Fruit fly (Drosophila melanogaster) whole organism, embryonic: ENCODE measurements around the gene EndoGI.

Experiments
- ATbp ChIP-seq: fragments of 200-800 bp; sonication (Bioruptor generic); optimal IDR thresholded peaks from 2 replicates; lab custom pipeline; 2017; ENCODE audit warnings: missing biosample characterization, mild to moderate bottlenecking, missing genetic modification characterization, missing genetic modification reagents
- Asciz ChIP-seq: fragments of 200-800 bp; sonication (Bioruptor generic); optimal IDR thresholded peaks from 2 replicates; lab custom pipeline; 2017; ENCODE audit warnings: missing biosample characterization, mild to moderate bottlenecking, missing genetic modification characterization, missing genetic modification reagents
- Bteb2 ChIP-seq: fragments of 200-800 bp; sonication (Bioruptor generic); optimal IDR thresholded peaks from 2 replicates; lab custom pipeline; 2016; ENCODE audit warnings: missing biosample characterization, missing genetic modification characterization
- CG1024 ChIP-seq: fragments of 200-800 bp; sonication (Bioruptor generic); IDR thresholded peaks from 2 replicates; pipeline ENCODE4 v1.3.6; 2022; ENCODE audit warnings: missing biosample characterization, missing genetic modification characterization
- CG11695 ChIP-seq: fragments of 200-800 bp; sonication (Bioruptor generic); IDR thresholded peaks from 3 replicates; pipeline ENCODE4 v1.3.6; 2022; ENCODE audit warnings: missing biosample characterization, missing genetic modification characterization
- CG12104 ChIP-seq: fragments of 200-800 bp; sonication (Bioruptor generic); optimal IDR thresholded peaks from 3 replicates; lab custom pipeline; 2016; ENCODE audit warnings: missing biosample characterization, missing genetic modification characterization
- CG1233 ChIP-seq: fragments of 200-800 bp; sonication (Bioruptor generic); optimal IDR thresholded peaks from 4 replicates; lab custom pipeline; 2018; ENCODE audit warnings: missing biosample characterization, mild to moderate bottlenecking, missing genetic modification characterization
- CG14050 ChIP-seq: fragments of 200-800 bp; sonication (Bioruptor generic); IDR thresholded peaks from 3 replicates; pipeline ENCODE4 v1.3.6; 2022; ENCODE audit warnings: missing biosample characterization, missing genetic modification characterization
- CG14710 ChIP-seq: fragments of 200-800 bp; sonication (Bioruptor generic); optimal IDR thresholded peaks from 3 replicates; lab custom pipeline; 2019; ENCODE audit warnings: missing biosample characterization, mild to moderate bottlenecking, missing genetic modification characterization, moderate library complexity
- CG15514 ChIP-seq: fragments of 200-800 bp; sonication (Bioruptor generic); optimal IDR thresholded peaks from 3 replicates; lab custom pipeline; 2017; ENCODE audit warnings: missing biosample characterization, missing genetic modification characterization, mild to moderate bottlenecking, moderate library complexity, missing genetic modification reagents
- CG15601 ChIP-seq: fragments of 200-800 bp; sonication (Bioruptor generic); optimal IDR thresholded peaks from 3 replicates; lab custom pipeline; 2019; ENCODE audit warnings: missing biosample characterization, mild to moderate bottlenecking, missing genetic modification characterization, moderate library complexity
- CG1602 ChIP-seq: fragments of 200-800 bp; sonication (Bioruptor generic); optimal IDR thresholded peaks from 3 replicates; lab custom pipeline; 2016; ENCODE audit warnings: missing biosample characterization, missing genetic modification characterization
- CG16863 ChIP-seq: fragments of 200-800 bp; sonication (Bioruptor generic); optimal IDR thresholded peaks from 3 replicates; lab custom pipeline; 2016; ENCODE audit warnings: missing biosample characterization, missing genetic modification characterization
- CG17912 ChIP-seq: fragments of 200-800 bp; sonication (Bioruptor generic); optimal IDR thresholded peaks from 2 replicates; lab custom pipeline; 2018; ENCODE audit warnings: missing biosample characterization, mild to moderate bottlenecking, missing genetic modification characterization
- CG18619 ChIP-seq: fragments of 200-800 bp; sonication (Bioruptor generic); optimal IDR thresholded peaks from 3 replicates; lab custom pipeline; 2017; ENCODE audit warnings: missing biosample characterization, mild to moderate bottlenecking, missing genetic modification characterization
- CG34224 ChIP-seq: fragments of 200-800 bp; sonication (Bioruptor generic); IDR thresholded peaks from 3 replicates; pipeline ENCODE4 v1.3.6; 2022; ENCODE audit warnings: missing biosample characterization, missing genetic modification characterization; ENCODE audit not compliant: partially characterized antibody
- CG4707 ChIP-seq: fragments of 200-800 bp; sonication (Bioruptor generic); optimal IDR thresholded peaks from 2 replicates; lab custom pipeline; 2018; ENCODE audit warnings: missing biosample characterization, mild to moderate bottlenecking, missing genetic modification characterization, moderate library complexity
- CG4730 ChIP-seq: fragments of 200-800 bp; sonication (Bioruptor generic); IDR thresholded peaks from 2 replicates; pipeline ENCODE4 v1.3.6; 2022; ENCODE audit warnings: missing biosample characterization, missing genetic modification characterization
- CG6254 ChIP-seq: fragments of 200-800 bp; sonication (Bioruptor generic); optimal IDR thresholded peaks from 3 replicates; lab custom pipeline; 2017; ENCODE audit warnings: mild to moderate bottlenecking, missing biosample characterization, missing genetic modification reagents, missing genetic modification characterization
- CG7963 ChIP-seq: fragments of 200-800 bp; sonication (Bioruptor generic); IDR thresholded peaks from 3 replicates; pipeline ENCODE4 v1.3.6; 2022; ENCODE audit warnings: missing biosample characterization, missing genetic modification characterization; ENCODE audit not compliant: partially characterized antibody
- CG7987 ChIP-seq: fragments of 200-800 bp; sonication (Bioruptor generic); optimal IDR thresholded peaks from 2 replicates; lab custom pipeline; 2018; ENCODE audit warnings: missing biosample characterization, mild to moderate bottlenecking, missing genetic modification characterization, moderate library complexity
- CG8924 ChIP-seq: fragments of 200-800 bp; optimal IDR thresholded peaks from 3 replicates; lab custom pipeline; 2019; ENCODE audit warnings: missing biosample characterization, mild to moderate bottlenecking, missing genetic modification characterization, moderate library complexity
- CTCF ChIP-seq: fragments of 200-800 bp; sonication (Bioruptor generic); optimal IDR thresholded peaks from 2 replicates; lab custom pipeline; 2017; ENCODE audit warnings: missing biosample characterization, mild to moderate bottlenecking, missing genetic modification characterization, moderate library complexity
- Dll ChIP-seq: fragments of 200-800 bp; sonication (Bioruptor generic); IDR thresholded peaks from 4 replicates; pipeline ENCODE4 v1.3.6; 2022; ENCODE audit warnings: missing biosample characterization, missing genetic modification characterization; ENCODE audit not compliant: partially characterized antibody
- E2f2 ChIP-seq: fragments of 200-800 bp; sonication (Bioruptor generic); IDR thresholded peaks from 2 replicates; pipeline ENCODE4 v1.3.6; 2022; ENCODE audit warnings: missing biosample characterization, missing genetic modification characterization
- Fer1 ChIP-seq: fragments of 200-800 bp; sonication (Bioruptor generic); optimal IDR thresholded peaks from 2 replicates; lab custom pipeline; 2017; ENCODE audit warnings: missing biosample characterization, mild to moderate bottlenecking, missing genetic modification characterization
- HHEX ChIP-seq: fragments of 200-800 bp; sonication (Bioruptor generic); optimal IDR thresholded peaks from 3 replicates; lab custom pipeline; 2017; ENCODE audit warnings: missing biosample characterization, mild to moderate bottlenecking, missing genetic modification characterization, missing genetic modification reagents
- Hand ChIP-seq: fragments of 200-800 bp; sonication (Bioruptor generic); optimal IDR thresholded peaks from 2 replicates; lab custom pipeline; 2017; ENCODE audit warnings: mild to moderate bottlenecking, missing biosample characterization, missing genetic modification reagents, missing genetic modification characterization
- HmgD ChIP-seq: fragments of 200-800 bp; sonication (Bioruptor generic); optimal IDR thresholded peaks from 3 replicates; lab custom pipeline; 2016; ENCODE audit warnings: missing biosample characterization, missing genetic modification characterization
- Myb ChIP-seq: fragments of 200-800 bp; sonication (Bioruptor generic); optimal IDR thresholded peaks from 2 replicates; lab custom pipeline; 2016; ENCODE audit warnings: missing biosample characterization, missing genetic modification characterization
- Opbp ChIP-seq: fragments of 200-800 bp; sonication (Bioruptor generic); IDR thresholded peaks from 3 replicates; pipeline ENCODE4 v1.3.6; 2022; ENCODE audit warnings: missing biosample characterization, missing genetic modification characterization; ENCODE audit not compliant: partially characterized antibody
- Optix ChIP-seq: fragments of 200-800 bp; sonication (Bioruptor generic); IDR thresholded peaks from 3 replicates; pipeline ENCODE4 v1.3.6; 2022; ENCODE audit warnings: missing biosample characterization, missing genetic modification characterization
- Poxn ChIP-seq: fragments of 200-800 bp; sonication (Bioruptor generic); IDR thresholded peaks from 2 replicates; pipeline ENCODE4 v1.3.6; 2022; ENCODE audit warnings: missing biosample characterization, missing genetic modification characterization
- Six4 ChIP-seq: fragments of 200-800 bp; sonication (Bioruptor generic); optimal IDR thresholded peaks from 2 replicates; lab custom pipeline; 2016; ENCODE audit warnings: missing biosample characterization, missing genetic modification characterization
- Sox100B ChIP-seq: fragments of 200-800 bp; sonication (Bioruptor generic); optimal IDR thresholded peaks from 3 replicates; lab custom pipeline; 2018; ENCODE audit warnings: missing biosample characterization, mild to moderate bottlenecking, missing genetic modification characterization
- amos ChIP-seq: fragments of 200-800 bp; sonication (Bioruptor generic); IDR thresholded peaks from 2 replicates; pipeline ENCODE4 v1.3.6; 2022; ENCODE audit warnings: missing biosample characterization, missing genetic modification characterization; ENCODE audit not compliant: partially characterized antibody
- cato ChIP-seq: fragments of 200-800 bp; sonication (Bioruptor generic); optimal IDR thresholded peaks from 2 replicates; lab custom pipeline; 2016; ENCODE audit warnings: missing biosample characterization, missing genetic modification characterization, borderline replicate concordance
- crp ChIP-seq, 2 experiments: fragments of 200-800 bp; sonication (Bioruptor generic); optimal IDR thresholded peaks; 2 replicates in 1 of 2; 3 replicates in 1 of 2; lab custom pipeline; 2017; ENCODE audit warnings: missing biosample characterization in 2 of 2, missing genetic modification characterization in 2 of 2, mild to moderate bottlenecking in 1 of 2, moderate library complexity in 1 of 2
- dpn ChIP-seq, 2 experiments: fragments of 200-800 bp; sonication (Bioruptor generic); optimal IDR thresholded peaks; 3 replicates each; lab custom pipeline; 2016; ENCODE audit warnings: missing biosample characterization in 2 of 2, missing genetic modification characterization in 2 of 2
- fd64A ChIP-seq: fragments of 200-800 bp; sonication (Bioruptor generic); optimal IDR thresholded peaks from 3 replicates; lab custom pipeline; 2018; ENCODE audit warnings: missing biosample characterization, mild to moderate bottlenecking, missing genetic modification characterization
- fru ChIP-seq: fragments of >200 bp; optimal IDR thresholded peaks from 2 replicates; lab custom pipeline; 2017
- gem ChIP-seq: fragments of 200-800 bp; sonication (Bioruptor generic); optimal IDR thresholded peaks from 2 replicates; lab custom pipeline; 2019; ENCODE audit warnings: missing biosample characterization, mild to moderate bottlenecking, missing genetic modification characterization, moderate library complexity
- gro ChIP-seq: fragments of 200-800 bp; sonication (Bioruptor generic); optimal IDR thresholded peaks from 2 replicates; lab custom pipeline; 2016; ENCODE audit warnings: missing biosample characterization, missing genetic modification characterization
- inv ChIP-seq: fragments of 200-800 bp; sonication (Bioruptor generic); IDR thresholded peaks from 2 replicates; pipeline ENCODE4 v1.3.6; 2022; ENCODE audit warnings: missing biosample characterization, missing genetic modification characterization; ENCODE audit not compliant: partially characterized antibody
- lilli ChIP-seq: fragments of 200-800 bp; sonication (Bioruptor generic); optimal IDR thresholded peaks from 3 replicates; lab custom pipeline; 2016; ENCODE audit warnings: missing biosample characterization, missing genetic modification characterization
- pan ChIP-seq, 4 experiments: fragments of >200 bp in 3 of 4; fragments of 200-800 bp in 1 of 4; sonication (Bioruptor generic) in 1 of 4; optimal IDR thresholded peaks in 3 of 4; IDR thresholded peaks in 1 of 4; 2 replicates each; pipeline versions ENCODE4 v1.3.6 to Lab custom; 2017 to 2022; ENCODE audit warnings: missing biosample characterization in 2 of 4, missing genetic modification characterization in 2 of 4, mixed read lengths in 1 of 4
- repo ChIP-seq: fragments of 200-800 bp; sonication (Bioruptor generic); optimal IDR thresholded peaks from 2 replicates; lab custom pipeline; 2016; ENCODE audit warnings: missing biosample characterization, missing genetic modification characterization
- sd ChIP-seq: fragments of 200-800 bp; sonication (Bioruptor generic); optimal IDR thresholded peaks from 3 replicates; lab custom pipeline; 2018; ENCODE audit warnings: missing biosample characterization, mild to moderate bottlenecking, missing genetic modification characterization, moderate library complexity
- stwl ChIP-seq: fragments of 200-800 bp; sonication (Bioruptor generic); optimal IDR thresholded peaks from 3 replicates; lab custom pipeline; 2018; ENCODE audit warnings: missing biosample characterization, mild to moderate bottlenecking, missing genetic modification characterization, moderate library complexity
- yki ChIP-seq: fragments of >200 bp; optimal IDR thresholded peaks from 3 replicates; lab custom pipeline; 2018

Gene EndoGI

dm6 chr2L:16251598-16252131 lies 5.8 kb upstream of the EndoGI start, which contains the start of gene CG46309 (continued):
- peak; percentile 23; the same call in 1 of the 3 replicates for TF ChIP-seq CG14050
- TF ChIP-seq Sox100B (GFP tag; lab: Kevin White, UChicago): peak; percentile 33
- peak; percentile 28 for TF ChIP-seq Six4 (GFP tag; lab: Kevin White, UChicago)
- TF ChIP-seq CG8924 (tag; lab: Kevin White, UChicago): peak; percentile 64
- TF ChIP-seq CG17912 (GFP tag; lab: Kevin White, UChicago): no peak
- no peak for TF ChIP-seq CG15514 (GFP tag; lab: Kevin White, UChicago)
- no peak for TF ChIP-seq CG1024 (GFP tag; lab: Robert Waterston, UW)
- peak; percentile 59; the same call in 2 of the 3 replicates for TF ChIP-seq CG11695
- no peak for TF ChIP-seq fru
- no peak; the same call in 1 of the 3 replicates for TF ChIP-seq Opbp
- TF ChIP-seq E2f2 (GFP tag; lab: Robert Waterston, UW): no peak
- no peak for TF ChIP-seq crp (GFP tag; optimal IDR thresholded peaks at IDR 0.05; lab: Kevin White, UChicago)
- peak; percentile 21 for TF ChIP-seq Asciz (GFP tag; lab: Kevin White, UChicago)
- TF ChIP-seq CG16863 (GFP tag; lab: Kevin White, UChicago): peak; percentile 15
- TF ChIP-seq CG14710 (tag; lab: Kevin White, UChicago): no peak
- peak; percentile 25 for TF ChIP-seq gro (GFP tag; lab: Kevin White, UChicago)
- peak; percentile 89 for TF ChIP-seq CG7963 (GFP tag; lab: Robert Waterston, UW)
- peak; percentile 1 to 49 for TF ChIP-seq dpn (GFP tag; optimal IDR thresholded peaks at IDR 0.05; lab: Kevin White, UChicago)
- TF ChIP-seq inv (GFP tag; lab: Robert Waterston, UW): peak; percentile 71
- TF ChIP-seq repo (GFP tag; lab: Kevin White, UChicago): no peak
- peak; percentile 73 for TF ChIP-seq Myb (GFP tag; lab: Kevin White, UChicago)
- TF ChIP-seq CG12104 (GFP tag; lab: Kevin White, UChicago): peak; percentile 18
- TF ChIP-seq CG18619 (GFP tag; lab: Kevin White, UChicago): peak; percentile 25
- no peak for TF ChIP-seq CG4730 (GFP tag; lab: Robert Waterston, UW)
- no peak for TF ChIP-seq pan (optimal IDR thresholded peaks at IDR 0.05; lab: Kevin White, UChicago)
- no peak for TF ChIP-seq pan (GFP tag; optimal IDR thresholded peaks at IDR 0.05 in 1 of 2, IDR thresholded peaks at IDR 0.05 in 1 of 2)
- peak; percentile 70 for TF ChIP-seq lilli (GFP tag; lab: Kevin White, UChicago)
- TF ChIP-seq CTCF (GFP tag; lab: Kevin White, UChicago): no peak
- TF ChIP-seq HmgD (GFP tag; lab: Kevin White, UChicago): no peak
- TF ChIP-seq yki (lab: Kevin White, UChicago): peak; percentile 43
- peak; percentile 10 for TF ChIP-seq CG1602
- TF ChIP-seq stwl (tag; lab: Kevin White, UChicago): peak; percentile 96
- TF ChIP-seq Dll (GFP tag; lab: Robert Waterston, UW): peak; percentile 86
- TF ChIP-seq amos: peak; percentile 84; the same call in 1 of the 2 replicates
- no peak for TF ChIP-seq fd64A (GFP tag; lab: Kevin White, UChicago)
- no peak for TF ChIP-seq Poxn
- peak; percentile 43 for TF ChIP-seq Fer1 (GFP tag; lab: Kevin White, UChicago)
- TF ChIP-seq CG1233 (GFP tag; lab: Kevin White, UChicago): no peak
- TF ChIP-seq HHEX (GFP tag; lab: Kevin White, UChicago): peak; percentile 51
- no peak for TF ChIP-seq Optix (GFP tag; lab: Robert Waterston, UW)
- peak; percentile 9 for TF ChIP-seq CG6254 (GFP tag; lab: Kevin White, UChicago)
- no peak for TF ChIP-seq cato (GFP tag; lab: Kevin White, UChicago)
- no peak for TF ChIP-seq sd (tag; lab: Kevin White, UChicago)
- TF ChIP-seq CG15601 (tag; lab: Kevin White, UChicago): no peak
- peak; percentile 96 for TF ChIP-seq CG34224 (GFP tag; lab: Robert Waterston, UW)
- TF ChIP-seq ATbp: no peak
- TF ChIP-seq Bteb2 (GFP tag; lab: Kevin White, UChicago): peak; percentile 69
- TF ChIP-seq CG7987: no peak
- TF ChIP-seq Hand (GFP tag; lab: Kevin White, UChicago): no peak
- TF ChIP-seq CG4707 (GFP tag; lab: Kevin White, UChicago): peak; percentile 48
- peak; percentile 72 for TF ChIP-seq gem
